Worm (Caenorhabditis elegans) whole organism, L3 larva: ENCODE data around the gene C27D6.3.

ENCODE experiments used
- R02D3.7 ChIP-seq: fragments of 150-350 bp; optimal IDR thresholded peaks from 2 replicates; lab custom pipeline; 2014; ENCODE audit warnings: missing biosample characterization, missing genetic modification characterization
- ZK546.5 ChIP-seq: sonication (generic microtip); optimal IDR thresholded peaks from 2 replicates; lab custom pipeline; 2017; ENCODE audit warnings: missing biosample characterization, missing genetic modification characterization
- aly-2 ChIP-seq: fragments of 150-350 bp; optimal IDR thresholded peaks from 2 replicates; lab custom pipeline; 2014; ENCODE audit warnings: missing biosample characterization, missing genetic modification characterization
- ama-1 ChIP-seq: fragments of 150-350 bp; optimal IDR thresholded peaks from 2 replicates; lab custom pipeline; 2018
- ceh-16 ChIP-seq: sonication (generic microtip); optimal IDR thresholded peaks from 2 replicates; lab custom pipeline; 2017; ENCODE audit warnings: missing biosample characterization, missing genetic modification characterization
- ceh-28 ChIP-seq: fragments of 150-350 bp; optimal IDR thresholded peaks from 2 replicates; lab custom pipeline; 2014; ENCODE audit warnings: missing biosample characterization, missing genetic modification reagents, missing genetic modification characterization
- ceh-82 ChIP-seq: fragments of 150-350 bp; optimal IDR thresholded peaks from 2 replicates; lab custom pipeline; 2014; ENCODE audit warnings: missing biosample characterization, missing genetic modification characterization
- ceh-9 ChIP-seq: sonication (generic microtip); optimal IDR thresholded peaks from 2 replicates; lab custom pipeline; 2018; ENCODE audit warnings: missing biosample characterization, missing genetic modification characterization
- daf-12 ChIP-seq: fragments of 150-350 bp; optimal IDR thresholded peaks from 2 replicates; lab custom pipeline; 2014; ENCODE audit warnings: missing biosample characterization, missing genetic modification reagents, missing genetic modification characterization
- egl-27 ChIP-seq: sonication (generic microtip); optimal IDR thresholded peaks from 4 replicates; lab custom pipeline; 2017; ENCODE audit warnings: missing biosample characterization, missing genetic modification reagents, missing genetic modification characterization
- egl-5 ChIP-seq: fragments of 150-350 bp; optimal IDR thresholded peaks from 2 replicates; lab custom pipeline; 2017; ENCODE audit warnings: missing biosample characterization, missing genetic modification reagents, missing genetic modification characterization, inconsistent platforms
- elt-1 ChIP-seq: fragments of 150-350 bp; optimal IDR thresholded peaks from 2 replicates; lab custom pipeline; 2014; ENCODE audit warnings: missing biosample characterization, missing genetic modification characterization
- elt-2 ChIP-seq: sonication (generic microtip); optimal IDR thresholded peaks from 2 replicates; lab custom pipeline; 2016; ENCODE audit warnings: missing genetic modification reagents, mild to moderate bottlenecking, missing genetic modification characterization, missing compliant biosample characterization
- elt-3 ChIP-seq, 3 experiments: fragments of 150-350 bp in 1 of 3; sonication (generic microtip) in 2 of 3; optimal IDR thresholded peaks; 2 replicates in 2 of 3; 4 replicates in 1 of 3; lab custom pipeline; 2014 to 2017; ENCODE audit warnings: missing biosample characterization in 3 of 3, missing genetic modification characterization in 3 of 3
- eor-1 ChIP-seq, 2 experiments: fragments of 150-350 bp; optimal IDR thresholded peaks; 2 replicates each; lab custom pipeline; 2014 to 2018; ENCODE audit warnings: missing biosample characterization in 2 of 2, missing genetic modification characterization in 2 of 2
- fkh-10 ChIP-seq: sonication (generic microtip); optimal IDR thresholded peaks from 2 replicates; lab custom pipeline; 2017; ENCODE audit warnings: missing biosample characterization, missing genetic modification reagents, missing genetic modification characterization
- fkh-2 ChIP-seq: fragments of 150-350 bp; optimal IDR thresholded peaks from 2 replicates; lab custom pipeline; 2014; ENCODE audit warnings: missing biosample characterization, missing genetic modification reagents, missing genetic modification characterization
- fos-1 ChIP-seq: fragments of 150-350 bp; optimal IDR thresholded peaks from 2 replicates; lab custom pipeline; 2014; ENCODE audit warnings: missing biosample characterization, missing genetic modification characterization
- hmg-11 ChIP-seq: sonication (generic microtip); optimal IDR thresholded peaks from 2 replicates; lab custom pipeline; 2016; ENCODE audit warnings: missing genetic modification characterization, missing compliant biosample characterization
- jun-1 ChIP-seq: fragments of 150-350 bp; optimal IDR thresholded peaks from 2 replicates; lab custom pipeline; 2014; ENCODE audit warnings: missing biosample characterization, missing genetic modification reagents, missing genetic modification characterization
- lin-15B ChIP-seq: fragments of 150-350 bp; optimal IDR thresholded peaks from 2 replicates; lab custom pipeline; 2014; ENCODE audit warnings: missing biosample characterization, missing genetic modification characterization
- lin-39 ChIP-seq: fragments of 150-350 bp; optimal IDR thresholded peaks from 2 replicates; lab custom pipeline; 2018; ENCODE audit warnings: missing biosample characterization, missing genetic modification reagents, missing genetic modification characterization
- lsy-12 ChIP-seq: sonication (generic microtip); optimal IDR thresholded peaks from 2 replicates; lab custom pipeline; 2016; ENCODE audit warnings: mild to moderate bottlenecking, missing genetic modification characterization, missing compliant biosample characterization
- mdl-1 ChIP-seq: fragments of 150-350 bp; optimal IDR thresholded peaks from 2 replicates; lab custom pipeline; 2014; ENCODE audit warnings: missing biosample characterization, missing genetic modification characterization
- mml-1 ChIP-seq: fragments of 150-350 bp; sonication (generic microtip); optimal IDR thresholded peaks from 3 replicates; lab custom pipeline; 2014; ENCODE audit warnings: missing biosample characterization, missing genetic modification characterization
- nfya-1 ChIP-seq: sonication (generic microtip); optimal IDR thresholded peaks from 2 replicates; lab custom pipeline; 2017; ENCODE audit warnings: missing genetic modification characterization, mild to moderate bottlenecking, missing compliant biosample characterization, antibody characterized with exemption, moderate library complexity; ENCODE audit not compliant: insufficient read depth
- nhr-11 ChIP-seq: fragments of 150-350 bp; optimal IDR thresholded peaks from 2 replicates; lab custom pipeline; 2014; ENCODE audit warnings: missing biosample characterization, missing genetic modification characterization
- nhr-12 ChIP-seq: fragments of 150-350 bp; optimal IDR thresholded peaks from 2 replicates; lab custom pipeline; 2014; ENCODE audit warnings: missing biosample characterization, missing genetic modification characterization
- nhr-23 ChIP-seq: fragments of 150-350 bp; optimal IDR thresholded peaks from 2 replicates; lab custom pipeline; 2014; ENCODE audit warnings: missing biosample characterization, missing genetic modification reagents, missing genetic modification characterization
- nhr-237 ChIP-seq: fragments of 150-350 bp; optimal IDR thresholded peaks from 2 replicates; lab custom pipeline; 2014; ENCODE audit warnings: missing biosample characterization, missing genetic modification characterization
- nhr-25 ChIP-seq: sonication (generic microtip); optimal IDR thresholded peaks from 2 replicates; lab custom pipeline; 2017; ENCODE audit warnings: missing biosample characterization, missing genetic modification characterization
- nhr-28 ChIP-seq: fragments of 150-350 bp; optimal IDR thresholded peaks from 2 replicates; lab custom pipeline; 2014; ENCODE audit warnings: missing biosample characterization, missing genetic modification characterization
- nhr-43 ChIP-seq: sonication (generic microtip); optimal IDR thresholded peaks from 2 replicates; lab custom pipeline; 2016; ENCODE audit warnings: mild to moderate bottlenecking, missing genetic modification characterization, missing compliant biosample characterization; ENCODE audit not compliant: poor library complexity, severe bottlenecking
- nhr-67 ChIP-seq: fragments of 150-350 bp; optimal IDR thresholded peaks from 2 replicates; lab custom pipeline; 2014; ENCODE audit warnings: missing biosample characterization, missing genetic modification characterization
- nhr-76 ChIP-seq: fragments of 150-350 bp; sonication (generic microtip); optimal IDR thresholded peaks from 5 replicates; lab custom pipeline; 2014; ENCODE audit warnings: missing biosample characterization, missing genetic modification characterization
- nhr-77 ChIP-seq: fragments of 150-350 bp; optimal IDR thresholded peaks from 2 replicates; lab custom pipeline; 2014; ENCODE audit warnings: missing biosample characterization, missing genetic modification characterization
- pha-4 ChIP-seq: fragments of 150-350 bp; optimal IDR thresholded peaks from 2 replicates; lab custom pipeline; 2014; ENCODE audit warnings: missing biosample characterization, missing genetic modification reagents, missing genetic modification characterization
- pqm-1 ChIP-seq: fragments of 150-350 bp; optimal IDR thresholded peaks from 2 replicates; lab custom pipeline; 2017; ENCODE audit warnings: missing biosample characterization, missing genetic modification characterization, inconsistent platforms
- sea-2 ChIP-seq: fragments of 150-350 bp; sonication (generic microtip); optimal IDR thresholded peaks from 4 replicates; lab custom pipeline; 2014; ENCODE audit warnings: missing biosample characterization, missing genetic modification reagents, missing genetic modification characterization
- skn-1 ChIP-seq: fragments of 150-350 bp; optimal IDR thresholded peaks from 2 replicates; lab custom pipeline; 2014; ENCODE audit warnings: missing biosample characterization, missing genetic modification characterization
- snpc-4 ChIP-seq: fragments of 150-350 bp; optimal IDR thresholded peaks from 2 replicates; lab custom pipeline; 2014; ENCODE audit warnings: missing biosample characterization, missing genetic modification characterization
- tbx-2 ChIP-seq: sonication (generic microtip); optimal IDR thresholded peaks from 2 replicates; lab custom pipeline; 2016; ENCODE audit warnings: mild to moderate bottlenecking, missing genetic modification characterization, missing compliant biosample characterization
- unc-39 ChIP-seq: sonication (generic microtip); optimal IDR thresholded peaks from 4 replicates; lab custom pipeline; 2017; ENCODE audit warnings: missing biosample characterization, missing genetic modification characterization
- unc-62 ChIP-seq: fragments of 150-350 bp; sonication (generic microtip); optimal IDR thresholded peaks from 4 replicates; lab custom pipeline; 2014; ENCODE audit warnings: missing biosample characterization, missing genetic modification reagents, missing genetic modification characterization
- zag-1 ChIP-seq: fragments of 150-350 bp; optimal IDR thresholded peaks from 2 replicates; lab custom pipeline; 2014; ENCODE audit warnings: missing biosample characterization, missing genetic modification characterization
- ztf-11 ChIP-seq: fragments of 150-350 bp; optimal IDR thresholded peaks from 2 replicates; lab custom pipeline; 2014; ENCODE audit warnings: missing biosample characterization, missing genetic modification characterization
- ztf-4 ChIP-seq: fragments of 150-350 bp; optimal IDR thresholded peaks from 2 replicates; lab custom pipeline; 2014; ENCODE audit warnings: missing biosample characterization, missing genetic modification characterization

Gene C27D6.3

ce11 chrII:5183207-5183606 lies 8.9 kb upstream of the C27D6.3 start:
- TF ChIP-seq nhr-23 (tag; lab: Kevin White, UChicago), result peak; percentile 20
- no peak for TF ChIP-seq nhr-43 (tag; lab: Kevin White, UChicago)
- peak; percentile 50 for TF ChIP-seq nhr-25 (tag; lab: Kevin White, UChicago)
- TF ChIP-seq, all 47 proteins: peak for 2

DNA sequence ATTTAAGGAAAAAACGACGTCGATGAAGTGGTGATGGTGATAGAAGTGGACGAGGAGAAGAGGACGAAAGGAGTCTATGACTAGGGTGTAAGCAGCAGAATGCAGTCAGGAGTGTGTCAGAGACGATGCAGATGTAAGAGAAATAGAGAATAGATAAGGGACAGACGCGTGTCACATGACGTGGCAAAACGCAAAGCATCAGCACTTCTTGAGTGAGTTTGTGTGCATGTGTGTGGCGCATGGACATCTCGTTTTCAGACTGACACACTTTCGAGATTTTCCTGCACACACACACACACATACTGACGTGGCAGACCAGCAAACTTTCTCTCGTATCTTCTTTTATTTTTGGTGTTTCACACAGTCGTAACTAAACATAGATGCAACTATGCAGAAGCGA lies 8.2 kb upstream of the C27D6.3 start:
- TF ChIP-seq pqm-1 (tag; lab: Kevin White, UChicago) (peak; percentile 89), skn-1 (peak; percentile 75), fkh-10 (GFP tag; lab: Kevin White, UChicago) (no peak), nhr-43 (tag; lab: Kevin White, UChicago) (peak; percentile 68), egl-27 (no peak), mml-1 (tag; lab: Kevin White, UChicago) (no peak), ztf-4 (tag; lab: Kevin White, UChicago) (no peak), ceh-9 (tag; lab: Kevin White, UChicago) (no peak), nfya-1 (tag; lab: Kevin White, UChicago) (peak; percentile 71), nhr-11 (tag; lab: Kevin White, UChicago) (no peak), elt-2 (tag; lab: Kevin White, UChicago) (peak; percentile 99), ama-1 (lab: Kevin White, UChicago) (peak; percentile 39), fkh-2 (tag; lab: Kevin White, UChicago) (no peak), mdl-1 (tag; lab: Kevin White, UChicago) (no peak), nhr-23 (tag; lab: Kevin White, UChicago) (peak; percentile 18), pha-4 (tag; lab: Kevin White, UChicago) (peak; percentile 48), nhr-67 (tag; lab: Kevin White, UChicago) (no peak), tbx-2 (no peak), snpc-4 (peak; percentile 20), daf-12 (tag; lab: Kevin White, UChicago) (no peak), nhr-237 (tag; lab: Kevin White, UChicago) (no peak), zag-1 (tag; lab: Kevin White, UChicago) (no peak), nhr-25 (tag; lab: Kevin White, UChicago) (peak; percentile 51), fos-1 (tag; lab: Kevin White, UChicago) (no peak), nhr-76 (tag; lab: Kevin White, UChicago) (no peak), egl-5 (tag; lab: Kevin White, UChicago) (no peak), sea-2 (GFP tag; lab: Kevin White, UChicago) (no peak), jun-1 (tag; lab: Kevin White, UChicago) (peak; percentile 30), unc-62 (GFP tag; lab: Kevin White, UChicago) (no peak), aly-2 (no peak), nhr-12 (tag; lab: Kevin White, UChicago) (no peak), elt-1 (tag; lab: Kevin White, UChicago) (peak; percentile 15), elt-3 (tag; optimal IDR thresholded peaks at IDR 0.05; lab: Kevin White, UChicago) (no peak), lin-39 (peak; percentile 30), ZK546.5 (no peak), lsy-12 (tag; lab: Kevin White, UChicago) (no peak), eor-1 (tag; optimal IDR thresholded peaks at IDR 0.05; lab: Kevin White, UChicago) (no peak), nhr-77 (no peak), nhr-28 (tag; lab: Kevin White, UChicago) (no peak), unc-39 (tag; lab: Kevin White, UChicago) (no peak), ztf-11 (tag; lab: Kevin White, UChicago) (no peak), hmg-11 (tag; lab: Kevin White, UChicago) (peak; percentile 44), ceh-28 (tag; lab: Kevin White, UChicago) (peak; percentile 11), ceh-82 (tag; lab: Kevin White, UChicago) (no peak), R02D3.7 (tag; lab: Kevin White, UChicago) (no peak), ceh-16 (tag; lab: Kevin White, UChicago) (no peak), lin-15B (tag; lab: Kevin White, UChicago) (no peak)
